Fruit fly (Drosophila melanogaster): ENCODE measurements around the gene Eaf6.

Gene Eaf6

DNA sequence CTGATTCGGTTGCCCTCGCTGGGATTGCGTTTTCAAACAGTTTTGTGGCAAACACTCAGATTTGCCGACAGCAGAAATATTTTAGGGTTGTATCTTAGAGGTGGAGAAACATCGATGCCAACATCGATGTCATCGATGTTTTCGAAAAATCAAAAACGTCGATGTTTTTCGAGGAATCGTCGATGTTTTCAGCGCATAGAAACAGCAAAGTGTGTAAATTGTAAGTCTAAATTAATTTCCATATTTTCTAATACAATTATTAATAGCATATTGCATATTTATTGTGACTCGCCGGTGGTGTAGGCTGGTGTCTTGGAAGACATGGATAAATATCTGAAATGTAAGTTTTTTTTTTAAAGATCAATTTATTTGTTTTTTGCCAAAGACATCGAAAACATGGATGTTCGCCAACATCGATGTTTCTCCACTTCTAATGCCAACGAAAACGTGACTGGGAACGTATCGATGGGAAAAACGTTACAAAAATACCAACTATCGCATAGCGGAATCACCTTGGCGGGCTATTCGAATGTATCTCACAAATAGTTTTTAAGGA lies 4.2 kb downstream of the Eaf6 start, which contains the start of gene TM9SF3 (continued):
- TF ChIP-seq CG10543 (GFP tag; optimal IDR thresholded peaks at IDR 0.05) (no peak), CG31441 (GFP tag; IDR thresholded peaks at IDR 0.05) (peak; percentile 87), ftz-f1 (GFP tag; optimal IDR thresholded peaks at IDR 0.05) (no peak), slou (GFP tag; optimal IDR thresholded peaks at IDR 0.05) (no peak), Sry-δ (GFP tag; optimal IDR thresholded peaks at IDR 0.05) (peak; percentile 86), CG9609 (GFP tag; optimal IDR thresholded peaks at IDR 0.05) (no peak), gcm (GFP tag; optimal IDR thresholded peaks at IDR 0.05) (no peak), CG12659 (GFP tag; optimal IDR thresholded peaks at IDR 0.05) (peak; percentile 57), CG1832 (GFP tag; optimal IDR thresholded peaks at IDR 0.05) (no peak), Xrp1 (GFP tag; IDR thresholded peaks at IDR 0.05) (no peak), CG12942 (GFP tag; optimal IDR thresholded peaks at IDR 0.05) (no peak), CG14441 (GFP tag; IDR thresholded peaks at IDR 0.05) (no peak), nerfin-1 (tag; optimal IDR thresholded peaks at IDR 0.05) (no peak), B-H1 (GFP tag; IDR thresholded peaks at IDR 0.05) (no peak), CG15479 (GFP tag; optimal IDR thresholded peaks at IDR 0.05) (no peak), BEAF-32 (GFP tag; optimal IDR thresholded peaks at IDR 0.05) (peak; percentile 95), toy (GFP tag; IDR thresholded peaks at IDR 0.05) (no peak), CG16863 (GFP tag; optimal IDR thresholded peaks at IDR 0.05) (no peak), CG10366 (GFP tag; IDR thresholded peaks at IDR 0.05) (no peak; the same call in 1 of the 2 replicates), CG11723 (GFP tag; optimal IDR thresholded peaks at IDR 0.05) (no peak), gsb-n (tag; optimal IDR thresholded peaks at IDR 0.05) (no peak), sens-2 (GFP tag; IDR thresholded peaks at IDR 0.05) (no peak), Optix (GFP tag; IDR thresholded peaks at IDR 0.05) (no peak), z (GFP tag; IDR thresholded peaks at IDR 0.05) (no peak), Antp (GFP tag; optimal IDR thresholded peaks at IDR 0.05) (no peak), slp2 (GFP tag; optimal IDR thresholded peaks at IDR 0.05) (no peak), Deaf1 (tag; optimal IDR thresholded peaks at IDR 0.05) (no peak), CG11247 (GFP tag; IDR thresholded peaks at IDR 0.05) (no peak), Scr (GFP tag; IDR thresholded peaks at IDR 0.05; ENCODE audit: partially characterized antibody) (peak; percentile 92), tna (GFP tag; IDR thresholded peaks at IDR 0.05; ENCODE audit: partially characterized antibody) (peak; percentile 62), jumu (GFP tag; optimal IDR thresholded peaks at IDR 0.05) (no peak), CG15269 (tag; optimal IDR thresholded peaks at IDR 0.05) (no peak), Nf-YA (GFP tag; IDR thresholded peaks at IDR 0.05) (no peak), Ets65A (GFP tag) (peak; percentile 94), Rfx (GFP tag; IDR thresholded peaks at IDR 0.05) (peak; percentile 41; the same call in 1 of the 2 replicates), Hsf (GFP tag; optimal IDR thresholded peaks at IDR 0.05) (peak; percentile 56), CG13123 (GFP tag; optimal IDR thresholded peaks at IDR 0.05) (no peak), h (optimal IDR thresholded peaks at IDR 0.05) (no peak), CG7271 (tag; optimal IDR thresholded peaks at IDR 0.05) (no peak), CG17802 (tag; optimal IDR thresholded peaks at IDR 0.05) (no peak), zfh1 (GFP tag; IDR thresholded peaks at IDR 0.05) (no peak), Elba2 (GFP tag; optimal IDR thresholded peaks at IDR 0.05) (no peak), CG11504 (tag; optimal IDR thresholded peaks at IDR 0.05) (no peak), Ssrp (tag; optimal IDR thresholded peaks at IDR 0.05) (no peak), CG4707 (GFP tag; optimal IDR thresholded peaks at IDR 0.05) (no peak), CG1529 (GFP tag; optimal IDR thresholded peaks at IDR 0.05) (no peak), Hr78 (GFP tag; optimal IDR thresholded peaks at IDR 0.05) (no peak), Oli (tag; optimal IDR thresholded peaks at IDR 0.05) (no peak), ranshi (GFP tag; IDR thresholded peaks at IDR 0.05) (no peak), Usf (GFP tag; optimal IDR thresholded peaks at IDR 0.05) (no peak), fd3F (GFP tag; optimal IDR thresholded peaks at IDR 0.05) (no peak), Sox100B (GFP tag; optimal IDR thresholded peaks at IDR 0.05) (no peak)
